Worm (Caenorhabditis elegans): ENCODE data around the gene clec-246.

DNA sequence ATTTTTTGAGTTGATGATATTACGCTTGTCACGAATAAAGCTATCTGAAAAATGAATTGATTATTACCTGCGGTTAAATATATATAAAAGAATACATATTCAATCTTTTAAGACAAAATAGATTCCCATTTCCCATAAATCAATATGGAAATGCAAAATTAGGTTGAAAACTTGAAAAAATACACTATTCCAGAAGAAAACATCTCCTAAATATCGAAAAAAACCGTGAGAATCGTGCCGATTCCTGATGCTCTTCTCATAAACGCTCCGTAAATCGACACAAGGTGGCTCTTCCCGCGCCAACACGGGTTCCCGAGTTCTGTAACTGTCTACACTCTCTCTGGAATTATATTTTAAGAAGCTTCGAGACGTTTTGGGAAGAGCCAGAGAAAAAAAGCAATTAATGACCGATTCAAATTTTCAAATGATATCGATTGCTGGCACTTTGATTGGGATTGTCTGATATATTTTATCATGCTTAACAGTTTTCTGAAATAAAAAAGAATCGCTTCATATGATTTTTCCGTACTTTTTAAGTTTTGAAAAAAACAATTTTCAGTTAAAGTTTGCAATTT, 47.5 kb downstream of the clec-246 start, which contains the start of gene R10E8.3:
- no peak for TF ChIP-seq ama-1 (optimal IDR thresholded peaks at IDR 0.05)
- TF ChIP-seq sea-1 (GFP tag; conservative IDR thresholded peaks at IDR 0.05): no peak
- TF ChIP-seq ceh-36 (tag; optimal IDR thresholded peaks at IDR 0.05): no peak
- no peak for TF ChIP-seq hmg-4 (GFP tag; optimal IDR thresholded peaks at IDR 0.05)
- TF ChIP-seq scrt-1 (GFP tag; IDR thresholded peaks at IDR 0.05): no peak

Measured in whole organism, early embryonic.